Fruit fly (Drosophila melanogaster): ENCODE data around the gene Jasper.

Jasper gene

DNA sequence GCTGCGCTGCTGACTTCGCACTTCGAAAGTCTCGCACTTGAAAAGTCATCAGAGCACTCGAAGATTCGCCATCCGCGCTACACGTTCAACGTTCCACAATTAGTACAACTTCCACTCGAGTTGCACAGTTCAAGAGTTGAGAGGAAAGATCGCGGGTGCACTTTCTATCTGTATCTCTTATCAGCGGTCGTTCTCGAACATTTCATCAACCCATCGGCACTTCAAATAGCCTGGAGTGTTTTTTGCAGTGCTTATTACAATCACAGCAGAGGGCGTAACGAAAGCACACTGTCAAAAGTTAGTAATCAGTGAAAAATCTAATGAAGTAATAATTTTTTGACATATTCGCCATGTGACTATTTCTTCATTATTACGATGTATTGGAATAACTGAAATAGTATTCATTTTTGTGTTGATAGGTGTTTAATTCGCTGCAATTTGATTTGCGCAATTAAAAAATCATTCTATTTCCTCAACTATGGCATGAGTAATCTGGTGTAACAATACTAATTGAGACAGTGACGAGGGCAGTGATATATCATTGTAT is 49.1 kb downstream of the Jasper start:
- TF ChIP-seq Med (GFP tag) (peak; percentile 51), CG11696 (GFP tag; IDR thresholded peaks at IDR 0.05) (peak; percentile 70), btn (GFP tag; optimal IDR thresholded peaks at IDR 0.05) (no peak), prd (optimal IDR thresholded peaks at IDR 0.05) (no peak), prd (GFP tag; IDR thresholded peaks at IDR 0.05) (peak; percentile 27; the same call in 1 of the 3 replicates), Drgx (GFP tag; IDR thresholded peaks at IDR 0.05) (peak; percentile 52), Tbp (GFP tag; optimal IDR thresholded peaks at IDR 0.05) (no peak), CG7928 (GFP tag; optimal IDR thresholded peaks at IDR 0.05) (no peak)

DNA sequence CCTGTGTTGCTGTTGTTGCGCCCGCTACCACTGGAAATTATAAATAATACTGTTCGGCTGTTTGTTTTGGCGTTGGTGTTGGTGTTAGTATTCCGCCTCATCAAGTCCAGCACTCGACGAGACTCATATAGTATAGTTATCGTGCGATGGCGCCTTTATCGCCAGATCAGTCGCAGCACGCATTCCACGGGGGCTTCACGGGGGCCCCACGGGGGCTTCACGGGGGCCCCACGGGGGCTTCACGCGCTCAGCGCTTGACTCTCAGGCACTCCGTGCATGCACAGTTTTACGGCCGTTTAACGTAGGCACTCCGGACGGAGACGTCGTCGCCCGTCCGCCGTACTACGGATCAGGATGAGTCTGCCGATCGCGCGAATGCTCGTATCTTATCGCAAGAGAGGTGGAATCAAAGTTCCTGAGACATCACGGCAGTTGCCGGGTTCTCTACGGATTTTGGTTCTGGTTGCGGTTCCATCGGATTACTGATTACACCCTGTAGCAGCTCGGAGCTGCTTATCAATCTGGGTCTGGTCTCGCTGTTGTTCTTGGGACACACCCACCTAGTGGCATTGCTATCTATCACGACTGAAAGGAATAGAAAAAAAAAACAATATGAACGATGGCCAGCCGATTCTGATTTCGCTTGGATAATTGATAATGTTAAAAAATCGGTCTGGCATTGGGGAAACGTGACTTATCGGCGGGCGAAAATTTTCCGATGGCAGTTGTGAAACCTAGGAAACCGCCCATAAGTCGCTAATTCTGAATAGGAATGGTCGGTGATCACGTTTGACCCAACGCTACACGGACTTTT is 50.7 kb downstream of the Jasper start:
- TF ChIP-seq unpg (GFP tag; optimal IDR thresholded peaks at IDR 0.05) (no peak), CG4282 (GFP tag; optimal IDR thresholded peaks at IDR 0.05) (no peak), gce (GFP tag; IDR thresholded peaks at IDR 0.05) (no peak), ewg (GFP tag; optimal IDR thresholded peaks at IDR 0.05) (no peak), CG6272 (GFP tag; IDR thresholded peaks at IDR 0.05) (no peak), nerfin-1 (tag; optimal IDR thresholded peaks at IDR 0.05) (no peak), pros (GFP tag; optimal IDR thresholded peaks at IDR 0.05) (no peak), CG9437 (GFP tag; optimal IDR thresholded peaks at IDR 0.05) (peak; percentile 2), CG17568 (GFP tag; optimal IDR thresholded peaks at IDR 0.05) (no peak), CG13424 (tag; optimal IDR thresholded peaks at IDR 0.05) (no peak), CG9876 (GFP tag; optimal IDR thresholded peaks at IDR 0.05) (no peak), CG6683 (GFP tag; optimal IDR thresholded peaks at IDR 0.05) (no peak), CG2875 (GFP tag; optimal IDR thresholded peaks at IDR 0.05) (no peak), ro (GFP tag; IDR thresholded peaks at IDR 0.05) (no peak), CG7745 (tag; optimal IDR thresholded peaks at IDR 0.05) (no peak), ranshi (GFP tag; IDR thresholded peaks at IDR 0.05) (no peak), Tbp (GFP tag; optimal IDR thresholded peaks at IDR 0.05) (no peak), mirr (GFP tag; optimal IDR thresholded peaks at IDR 0.05) (peak; percentile 85), CG12104 (GFP tag; optimal IDR thresholded peaks at IDR 0.05) (no peak), CG15479 (GFP tag; optimal IDR thresholded peaks at IDR 0.05) (no peak), HHEX (GFP tag; optimal IDR thresholded peaks at IDR 0.05) (no peak), hbn (GFP tag; IDR thresholded peaks at IDR 0.05; ENCODE audit: partially characterized antibody) (no peak), Ptx1 (GFP tag; IDR thresholded peaks at IDR 0.05) (0 out of 2 replicates have a peak, but pooled peaks have one; percentile 20), CG4730 (GFP tag; IDR thresholded peaks at IDR 0.05) (no peak), Bdp1 (GFP tag; optimal IDR thresholded peaks at IDR 0.05) (no peak), lilli (GFP tag; optimal IDR thresholded peaks at IDR 0.05) (peak; percentile 4), dm (GFP tag; optimal IDR thresholded peaks at IDR 0.05) (no peak), CG6175 (GFP tag; IDR thresholded peaks at IDR 0.05) (no peak), CTCF (GFP tag; optimal IDR thresholded peaks at IDR 0.05) (no peak), CG11398 (GFP tag; optimal IDR thresholded peaks at IDR 0.05) (no peak), Drgx (GFP tag; IDR thresholded peaks at IDR 0.05) (0 out of 2 replicates have a peak, but pooled peaks have one; percentile 17), CG17612 (GFP tag; IDR thresholded peaks at IDR 0.05) (no peak), CG1602 (GFP tag; optimal IDR thresholded peaks at IDR 0.05) (no peak), toy (GFP tag; IDR thresholded peaks at IDR 0.05) (no peak), Gug (GFP tag; IDR thresholded peaks at IDR 0.05) (no peak), slbo (GFP tag; IDR thresholded peaks at IDR 0.05) (no peak), CrebB (tag; optimal IDR thresholded peaks at IDR 0.05) (no peak), CG7357 (GFP tag; IDR thresholded peaks at IDR 0.05) (no peak), CG10431 (GFP tag; optimal IDR thresholded peaks at IDR 0.05) (no peak), nmo (GFP tag; optimal IDR thresholded peaks at IDR 0.05) (no peak), zf30C (GFP tag; optimal IDR thresholded peaks at IDR 0.05) (no peak), en (GFP tag; optimal IDR thresholded peaks at IDR 0.05) (no peak), fu2 (GFP tag; optimal IDR thresholded peaks at IDR 0.05) (no peak)
